Fruit fly (Drosophila melanogaster): Measurements from ENCODE around the gene CG31274.

Gene CG31274

dm6 chr3R:16957759-16958536 lies 34.9 kb upstream of the CG31274 start (continued):
- peak; percentile 88 for TF ChIP-seq Ssrp (tag; optimal IDR thresholded peaks at IDR 0.05)
- TF ChIP-seq Myb (GFP tag; optimal IDR thresholded peaks at IDR 0.05): peak; percentile 36
- TF ChIP-seq CG4820 (GFP tag; optimal IDR thresholded peaks at IDR 0.05): peak; percentile 74
- peak; percentile 93 for TF ChIP-seq nmo (GFP tag; optimal IDR thresholded peaks at IDR 0.05)
- TF ChIP-seq CG6854 (GFP tag; optimal IDR thresholded peaks at IDR 0.05): peak; percentile 75
- TF ChIP-seq dati (GFP tag; IDR thresholded peaks at IDR 0.05): no peak
- TF ChIP-seq toy (GFP tag; IDR thresholded peaks at IDR 0.05): no peak
- no peak for TF ChIP-seq mirr (GFP tag; optimal IDR thresholded peaks at IDR 0.05)
- no peak for TF ChIP-seq rib (GFP tag; IDR thresholded peaks at IDR 0.05)
- peak; percentile 84 for TF ChIP-seq CG15269 (tag; optimal IDR thresholded peaks at IDR 0.05)
- peak; percentile 86 for TF ChIP-seq CG30403 (GFP tag; optimal IDR thresholded peaks at IDR 0.05)
- no peak for TF ChIP-seq jumu (GFP tag; optimal IDR thresholded peaks at IDR 0.05)
- peak; percentile 84 for TF ChIP-seq Dek (tag; optimal IDR thresholded peaks at IDR 0.05)
- TF ChIP-seq CG43689 (GFP tag; IDR thresholded peaks at IDR 0.05): peak; percentile 31; the same call in 1 of the 2 replicates
- TF ChIP-seq Optix (GFP tag; IDR thresholded peaks at IDR 0.05): peak; percentile 38; the same call in 1 of the 3 replicates
- TF ChIP-seq danr (GFP tag; IDR thresholded peaks at IDR 0.05): peak; percentile 52; the same call in 1 of the 2 replicates
- peak; percentile 91 for TF ChIP-seq Nf-YC (tag; optimal IDR thresholded peaks at IDR 0.05)
- 0 out of 4 replicates have a peak, but pooled peaks have one; percentile 45 for TF ChIP-seq chinmo (GFP tag; IDR thresholded peaks at IDR 0.05; ENCODE audit: partially characterized antibody)
- peak; percentile 61 for TF ChIP-seq CG2116 (GFP tag; optimal IDR thresholded peaks at IDR 0.05)
- no peak; the same call in 2 of the 3 replicates for TF ChIP-seq CG2199 (GFP tag; IDR thresholded peaks at IDR 0.05)
- peak; percentile 46 for TF ChIP-seq Jarid2 (GFP tag; optimal IDR thresholded peaks at IDR 0.05)
- TF ChIP-seq zf30C (GFP tag; optimal IDR thresholded peaks at IDR 0.05): peak; percentile 95
- no peak for TF ChIP-seq CG6175 (GFP tag; IDR thresholded peaks at IDR 0.05)
- TF ChIP-seq cato (GFP tag; optimal IDR thresholded peaks at IDR 0.05; ENCODE audit: borderline replicate concordance): peak; percentile 68
- TF ChIP-seq CG17612 (GFP tag; IDR thresholded peaks at IDR 0.05): no peak
- TF ChIP-seq chif (GFP tag; optimal IDR thresholded peaks at IDR 0.05): peak in 1 of 2 experiments; percentile 38
- peak; percentile 80 for TF ChIP-seq Xrp1 (GFP tag; IDR thresholded peaks at IDR 0.05)
- TF ChIP-seq CG17359 (tag; optimal IDR thresholded peaks at IDR 0.05): no peak
- TF ChIP-seq CG12744 (GFP tag; optimal IDR thresholded peaks at IDR 0.05): no peak
- TF ChIP-seq CG3281 (GFP tag; optimal IDR thresholded peaks at IDR 0.05): peak; percentile 88
- peak; percentile 41 for TF ChIP-seq CG17912 (GFP tag; optimal IDR thresholded peaks at IDR 0.05)
- 0 out of 2 replicates have a peak, but pooled peaks have one; percentile 52 for TF ChIP-seq Drgx (GFP tag; IDR thresholded peaks at IDR 0.05)
- TF ChIP-seq slbo (GFP tag; IDR thresholded peaks at IDR 0.05): peak; percentile 59; the same call in 1 of the 2 replicates
- no peak for TF ChIP-seq eve (GFP tag; optimal IDR thresholded peaks at IDR 0.05)
- no peak for TF ChIP-seq bbx (GFP tag; IDR thresholded peaks at IDR 0.05; ENCODE audit: partially characterized antibody)
- no peak for TF ChIP-seq grn (GFP tag; optimal IDR thresholded peaks at IDR 0.05)
- peak; percentile 66 for TF ChIP-seq zfh1 (GFP tag; IDR thresholded peaks at IDR 0.05)
- TF ChIP-seq PHDP (tag; optimal IDR thresholded peaks at IDR 0.05): peak; percentile 84
- peak; percentile 14 for TF ChIP-seq chn (GFP tag; optimal IDR thresholded peaks at IDR 0.05)
- no peak for TF ChIP-seq CG10565 (GFP tag; optimal IDR thresholded peaks at IDR 0.05)
- TF ChIP-seq ash1 (GFP tag; optimal IDR thresholded peaks at IDR 0.05): no peak
- TF ChIP-seq CG6654 (GFP tag; optimal IDR thresholded peaks at IDR 0.05): peak; percentile 66
- TF ChIP-seq CG32767 (GFP tag; IDR thresholded peaks at IDR 0.05): peak; percentile 78; the same call in 1 of the 2 replicates
- TF ChIP-seq Side (GFP tag; optimal IDR thresholded peaks at IDR 0.05): no peak
- TF ChIP-seq pfk (GFP tag; optimal IDR thresholded peaks at IDR 0.05): no peak
- TF ChIP-seq CG11093 (GFP tag; IDR thresholded peaks at IDR 0.05): 0 out of 3 replicates have a peak, but pooled peaks have one; percentile 44
- TF ChIP-seq stc (GFP tag; IDR thresholded peaks at IDR 0.05): peak; percentile 58
- TF ChIP-seq abd-A (tag; optimal IDR thresholded peaks at IDR 0.05): peak; percentile 23
- peak; percentile 47; the same call in 1 of the 2 replicates for TF ChIP-seq Bgb (GFP tag; IDR thresholded peaks at IDR 0.05; ENCODE audit: partially characterized antibody)
